Worm (Caenorhabditis elegans) whole organism, early embryonic: ENCODE data around the gene nlp-59.

Experiments used
- aly-1 ChIP-seq: sonication (generic microtip); optimal IDR thresholded peaks from 2 replicates; lab custom pipeline; 2016; ENCODE audit warnings: missing genetic modification characterization, missing compliant biosample characterization
- ama-1 ChIP-seq: fragments of 150-350 bp; optimal IDR thresholded peaks from 2 replicates; lab custom pipeline; 2014
- ceh-13 ChIP-seq: fragments of 200-800 bp; sonication (Bioruptor generic); optimal IDR thresholded peaks from 2 replicates; lab custom pipeline; 2018; ENCODE audit warnings: mild to moderate bottlenecking, missing genetic modification characterization, missing compliant biosample characterization
- ceh-36 ChIP-seq: sonication (generic microtip); optimal IDR thresholded peaks from 2 replicates; lab custom pipeline; 2016; ENCODE audit warnings: missing genetic modification characterization, inconsistent platforms, missing compliant biosample characterization
- flt-1 ChIP-seq: fragments of 200-800 bp; sonication (Bioruptor generic); IDR thresholded peaks from 2 replicates; pipeline ENCODE4 v1.3.6; 2022; ENCODE audit warnings: missing genetic modification characterization, missing compliant biosample characterization
- pes-1 ChIP-seq: fragments of 200-800 bp; sonication (Bioruptor generic); IDR thresholded peaks from 2 replicates; pipeline ENCODE4 v1.3.6; 2022; ENCODE audit warnings: missing genetic modification reagents, missing genetic modification characterization, missing compliant biosample characterization
- tbx-37 ChIP-seq: fragments of 200-800 bp; sonication (Bioruptor generic); conservative IDR thresholded peaks from 2 replicates; pipeline ENCODE4 v1.3.6; 2022; ENCODE audit warnings: missing genetic modification reagents, missing genetic modification characterization, missing compliant biosample characterization

DNA sequence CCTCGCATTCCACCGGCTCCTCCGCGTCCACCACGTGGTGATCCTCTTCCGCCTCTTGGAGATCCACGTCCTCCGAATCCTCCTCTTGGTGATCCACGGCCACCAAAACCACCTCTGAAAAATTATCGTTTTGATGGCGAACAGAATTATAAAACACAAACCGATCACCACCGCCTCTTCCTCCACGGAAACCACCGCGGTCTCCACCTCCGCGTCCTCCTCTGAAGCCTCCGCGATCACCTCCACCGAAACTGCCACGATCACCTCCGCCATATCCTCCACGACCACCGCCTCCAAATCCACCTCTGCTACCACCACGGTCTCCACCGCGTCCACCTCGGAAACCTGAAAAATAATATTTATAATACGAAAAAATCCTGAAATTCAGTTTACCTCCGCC, 30.3 kb downstream of the nlp-59 start:
- no peak for TF ChIP-seq tbx-37 (GFP tag; lab: Robert Waterston, UW)
- TF ChIP-seq ama-1 (lab: Kevin White, UChicago) = no peak
- TF ChIP-seq flt-1 = no peak
- TF ChIP-seq ceh-36 (tag; lab: Kevin White, UChicago) = no peak
- TF ChIP-seq ceh-13 (GFP tag; lab: Kevin White, UChicago) = no peak
- TF ChIP-seq pes-1 (GFP tag; lab: Robert Waterston, UW) = no peak
- TF ChIP-seq aly-1 (tag; lab: Kevin White, UChicago) = no peak
